Worm (Caenorhabditis elegans) whole organism, L4 larva: ENCODE measurements around the gene ric-8.

Experiments used
- T20F7.1 ChIP-seq: fragments of 200-800 bp; sonication (Bioruptor generic); optimal IDR thresholded peaks from 2 replicates; lab custom pipeline; 2018; ENCODE audit warnings: mild to moderate bottlenecking, missing genetic modification characterization, missing compliant biosample characterization
- Y48G9A.11 ChIP-seq: fragments of 200-800 bp; sonication (Bioruptor generic); IDR thresholded peaks from 2 replicates; pipeline ENCODE4 v1.3.6; 2022; ENCODE audit warnings: missing genetic modification reagents, missing genetic modification characterization, missing compliant biosample characterization
- ama-1 ChIP-seq: fragments of 150-350 bp; optimal IDR thresholded peaks from 2 replicates; lab custom pipeline; 2014; ENCODE audit warnings: inconsistent platforms, mixed read lengths
- arid-1 ChIP-seq: fragments of 200-800 bp; sonication (Bioruptor generic); conservative IDR thresholded peaks from 2 replicates; pipeline ENCODE4 v1.3.6; 2022; ENCODE audit warnings: missing genetic modification reagents, missing genetic modification characterization, missing compliant biosample characterization
- attf-4 ChIP-seq: sonication (generic microtip); optimal IDR thresholded peaks from 3 replicates; lab custom pipeline; 2017; ENCODE audit warnings: missing biosample characterization, missing genetic modification characterization
- ceh-32 ChIP-seq: sonication (generic microtip); optimal IDR thresholded peaks from 2 replicates; lab custom pipeline; 2016; ENCODE audit warnings: mild to moderate bottlenecking, missing genetic modification characterization, missing compliant biosample characterization; ENCODE audit not compliant: poor library complexity
- ceh-44 ChIP-seq: fragments of 200-800 bp; sonication (Bioruptor generic); IDR thresholded peaks from 2 replicates; pipeline ENCODE4 v1.3.6; 2022; ENCODE audit warnings: missing genetic modification reagents, missing genetic modification characterization, missing compliant biosample characterization
- ces-1 ChIP-seq: fragments of 150-350 bp; sonication (generic microtip); optimal IDR thresholded peaks from 4 replicates; lab custom pipeline; 2014; ENCODE audit warnings: missing biosample characterization, missing genetic modification reagents, missing genetic modification characterization
- cey-2 ChIP-seq: sonication (generic microtip); optimal IDR thresholded peaks from 3 replicates; lab custom pipeline; 2017; ENCODE audit warnings: missing genetic modification characterization, mild to moderate bottlenecking, missing compliant biosample characterization, antibody characterized with exemption, borderline replicate concordance; ENCODE audit not compliant: insufficient read depth
- ctbp-1 ChIP-seq: fragments of 200-800 bp; sonication (Bioruptor generic); IDR thresholded peaks from 2 replicates; pipeline ENCODE4 v1.3.6; 2022; ENCODE audit warnings: missing genetic modification reagents, missing genetic modification characterization, missing compliant biosample characterization
- daf-19 ChIP-seq: fragments of 200-800 bp; sonication (Bioruptor generic); conservative IDR thresholded peaks from 2 replicates; pipeline ENCODE4 v1.3.6; 2022; ENCODE audit warnings: missing genetic modification characterization, missing compliant biosample characterization
- dmd-8 ChIP-seq: fragments of 200-800 bp; sonication (Bioruptor generic); IDR thresholded peaks from 2 replicates; pipeline ENCODE4 v1.3.6; 2022; ENCODE audit warnings: missing genetic modification characterization, missing compliant biosample characterization
- dmd-9 ChIP-seq: fragments of 200-800 bp; sonication (Bioruptor generic); IDR thresholded peaks from 2 replicates; pipeline ENCODE4 v1.3.6; 2022; ENCODE audit warnings: missing genetic modification reagents, missing genetic modification characterization, missing compliant biosample characterization
- dpl-1 ChIP-seq: fragments of 150-350 bp; optimal IDR thresholded peaks from 2 replicates; lab custom pipeline; 2014; ENCODE audit warnings: missing biosample characterization, missing genetic modification reagents, missing genetic modification characterization
- egl-27 ChIP-seq: sonication (generic microtip); optimal IDR thresholded peaks from 3 replicates; lab custom pipeline; 2017; ENCODE audit warnings: missing biosample characterization, missing genetic modification reagents, missing genetic modification characterization
- gei-8 ChIP-seq: fragments of 200-800 bp; sonication (Bioruptor generic); optimal IDR thresholded peaks from 2 replicates; lab custom pipeline; 2018; ENCODE audit warnings: mild to moderate bottlenecking, missing genetic modification characterization, missing compliant biosample characterization
- hmg-1.1 ChIP-seq: fragments of 200-800 bp; sonication (Bioruptor generic); IDR thresholded peaks from 2 replicates; pipeline ENCODE4 v1.3.6; 2022; ENCODE audit warnings: missing genetic modification reagents, missing genetic modification characterization, missing compliant biosample characterization
- lim-7 ChIP-seq: fragments of 200-800 bp; sonication (Bioruptor generic); IDR thresholded peaks from 2 replicates; pipeline ENCODE4 v1.3.6; 2022; ENCODE audit warnings: missing genetic modification characterization, missing compliant biosample characterization
- lin-13 ChIP-seq: fragments of 150-350 bp; optimal IDR thresholded peaks from 2 replicates; lab custom pipeline; 2014; ENCODE audit warnings: missing biosample characterization, missing genetic modification reagents, missing genetic modification characterization
- lin-38 ChIP-seq: fragments of 200-800 bp; sonication (Bioruptor generic); IDR thresholded peaks from 2 replicates; pipeline ENCODE4 v1.3.6; 2022; ENCODE audit warnings: missing genetic modification reagents, missing genetic modification characterization, missing compliant biosample characterization
- lir-3 ChIP-seq: sonication (generic microtip); optimal IDR thresholded peaks from 2 replicates; lab custom pipeline; 2016; ENCODE audit warnings: mild to moderate bottlenecking, missing genetic modification characterization, missing compliant biosample characterization
- lsy-2 ChIP-seq, 2 experiments: fragments of 150-350 bp in 1 of 2; sonication (generic microtip) in 1 of 2; optimal IDR thresholded peaks; 2 replicates each; lab custom pipeline; 2014 to 2017; ENCODE audit warnings: missing biosample characterization in 2 of 2, missing genetic modification characterization in 2 of 2
- madf-9 ChIP-seq: fragments of 200-800 bp; sonication (Bioruptor generic); conservative IDR thresholded peaks from 2 replicates; pipeline ENCODE4 v1.3.6; 2022; ENCODE audit warnings: missing genetic modification reagents, missing genetic modification characterization, missing compliant biosample characterization
- mdl-1 ChIP-seq, 2 experiments: fragments of 150-350 bp in 1 of 2; sonication (generic microtip) in 1 of 2; optimal IDR thresholded peaks; 2 replicates each; lab custom pipeline; 2014 to 2017; ENCODE audit warnings: missing biosample characterization in 2 of 2, missing genetic modification characterization in 2 of 2
- mes-2 ChIP-seq: sonication (generic microtip); optimal IDR thresholded peaks from 2 replicates; lab custom pipeline; 2016; ENCODE audit warnings: missing genotype, mild to moderate bottlenecking, missing genetic modification characterization, missing compliant biosample characterization; ENCODE audit not compliant: poor library complexity, severe bottlenecking
- mxl-3 ChIP-seq: fragments of 200-800 bp; sonication (Bioruptor generic); optimal IDR thresholded peaks from 2 replicates; lab custom pipeline; 2018; ENCODE audit warnings: mild to moderate bottlenecking, missing genetic modification characterization, missing compliant biosample characterization
- nhr-102 ChIP-seq: sonication (generic microtip); optimal IDR thresholded peaks from 2 replicates; lab custom pipeline; 2016; ENCODE audit warnings: mild to moderate bottlenecking, missing genetic modification characterization, moderate library complexity, missing compliant biosample characterization
- nhr-25 ChIP-seq: sonication (generic microtip); optimal IDR thresholded peaks from 2 replicates; lab custom pipeline; 2017; ENCODE audit warnings: missing genetic modification characterization, mild to moderate bottlenecking, missing compliant biosample characterization, antibody characterized with exemption, moderate library complexity, borderline replicate concordance; ENCODE audit not compliant: insufficient read depth
- nhr-42 ChIP-seq: fragments of 200-800 bp; sonication (Bioruptor generic); IDR thresholded peaks from 2 replicates; pipeline ENCODE4 v1.3.6; 2022; ENCODE audit warnings: missing genetic modification characterization, missing compliant biosample characterization
- nhr-48 ChIP-seq: sonication (generic microtip); optimal IDR thresholded peaks from 2 replicates; lab custom pipeline; 2016; ENCODE audit warnings: mild to moderate bottlenecking, missing genetic modification characterization, missing compliant biosample characterization
- nhr-6 ChIP-seq: fragments of 150-350 bp; optimal IDR thresholded peaks from 2 replicates; lab custom pipeline; 2014; ENCODE audit warnings: missing biosample characterization, missing genetic modification characterization
- pha-4 ChIP-seq, 2 experiments: fragments of 150-350 bp in 1 of 2; fragments of 200-800 bp in 1 of 2; sonication (Bioruptor generic) in 1 of 2; IDR thresholded peaks in 1 of 2; optimal IDR thresholded peaks in 1 of 2; 2 replicates each; pipeline versions ENCODE4 v1.3.6 to Lab custom; 2014 to 2022; ENCODE audit warnings: missing genetic modification characterization in 2 of 2, missing genetic modification reagents in 2 of 2, missing biosample characterization in 1 of 2, missing compliant biosample characterization in 1 of 2
- pqm-1 ChIP-seq: sonication (generic microtip); optimal IDR thresholded peaks from 2 replicates; lab custom pipeline; 2017; ENCODE audit warnings: missing biosample characterization, missing genetic modification characterization
- snpc-4 ChIP-seq: fragments of 150-350 bp; optimal IDR thresholded peaks from 2 replicates; lab custom pipeline; 2014; ENCODE audit warnings: missing biosample characterization, missing genetic modification characterization
- spr-3 ChIP-seq: fragments of 200-800 bp; sonication (Bioruptor generic); optimal IDR thresholded peaks from 2 replicates; lab custom pipeline; 2018; ENCODE audit warnings: mild to moderate bottlenecking, missing genetic modification characterization, missing compliant biosample characterization
- unc-130 ChIP-seq: sonication (generic microtip); optimal IDR thresholded peaks from 2 replicates; lab custom pipeline; 2016; ENCODE audit warnings: missing genetic modification reagents, missing genetic modification characterization, missing compliant biosample characterization
- zag-1 ChIP-seq: fragments of 150-350 bp; optimal IDR thresholded peaks from 2 replicates; lab custom pipeline; 2014; ENCODE audit warnings: missing biosample characterization, missing genetic modification characterization
- zfp-3 ChIP-seq: fragments of 200-800 bp; sonication (Bioruptor generic); conservative IDR thresholded peaks from 2 replicates; pipeline ENCODE4 v1.3.6; 2022; ENCODE audit warnings: missing genetic modification reagents, missing genetic modification characterization, missing compliant biosample characterization
- ztf-11 ChIP-seq: fragments of 150-350 bp; optimal IDR thresholded peaks from 2 replicates; lab custom pipeline; 2014; ENCODE audit warnings: missing biosample characterization, missing genetic modification characterization
- ztf-7 ChIP-seq: fragments of 150-350 bp; optimal IDR thresholded peaks from 2 replicates; lab custom pipeline; 2014; ENCODE audit warnings: missing biosample characterization, missing genetic modification characterization

The ric-8 gene

ce11 chrIV:2666586-2667100, 23.9 kb downstream of the ric-8 start, which contains the start of gene Y69A2AR.1:
Gene Y69A2AR.1 (plus strand): TSS chrIV:2667050.
- TF ChIP-seq lsy-2 (tag; optimal IDR thresholded peaks at IDR 0.05; lab: Kevin White, UChicago) (peak in 1 of 2 experiments; percentile 96), daf-19 (GFP tag; lab: Robert Waterston, UW) (no peak), ctbp-1 (GFP tag; lab: Robert Waterston, UW) (no peak), mxl-3 (GFP tag; lab: Kevin White, UChicago) (no peak), lir-3 (no peak), dmd-9 (no peak), zag-1 (no peak), arid-1 (GFP tag; lab: Robert Waterston, UW) (no peak), egl-27 (tag; lab: Kevin White, UChicago) (no peak), unc-130 (no peak), spr-3 (no peak), lin-13 (GFP tag; lab: Kevin White, UChicago) (no peak), lin-38 (GFP tag; lab: Robert Waterston, UW) (0 out of 2 replicates have a peak, but pooled peaks have one; percentile 3), pqm-1 (tag; lab: Kevin White, UChicago) (no peak), hmg-1.1 (no peak), madf-9 (GFP tag; lab: Robert Waterston, UW) (no peak), nhr-102 (no peak), T20F7.1 (GFP tag; lab: Kevin White, UChicago) (no peak), ama-1 (lab: Kevin White, UChicago) (no peak), ces-1 (no peak), gei-8 (no peak), nhr-48 (tag; lab: Kevin White, UChicago) (no peak), zfp-3 (GFP tag; lab: Robert Waterston, UW) (no peak), dpl-1 (GFP tag; lab: Kevin White, UChicago) (peak; percentile 19), mes-2 (tag; lab: Kevin White, UChicago) (peak; percentile 47), lim-7 (no peak), ceh-32 (tag; lab: Kevin White, UChicago) (no peak), dmd-8 (GFP tag; lab: Robert Waterston, UW) (no peak), attf-4 (tag; lab: Kevin White, UChicago) (no peak), nhr-25 (tag; lab: Kevin White, UChicago) (no peak), nhr-42 (GFP tag; lab: Robert Waterston, UW) (no peak), snpc-4 (tag; lab: Kevin White, UChicago) (no peak)

ce11 chrIV:2668152-2668551, 25.4 kb downstream of the ric-8 start:
- peak; percentile 98 for TF ChIP-seq Y48G9A.11

DNA sequence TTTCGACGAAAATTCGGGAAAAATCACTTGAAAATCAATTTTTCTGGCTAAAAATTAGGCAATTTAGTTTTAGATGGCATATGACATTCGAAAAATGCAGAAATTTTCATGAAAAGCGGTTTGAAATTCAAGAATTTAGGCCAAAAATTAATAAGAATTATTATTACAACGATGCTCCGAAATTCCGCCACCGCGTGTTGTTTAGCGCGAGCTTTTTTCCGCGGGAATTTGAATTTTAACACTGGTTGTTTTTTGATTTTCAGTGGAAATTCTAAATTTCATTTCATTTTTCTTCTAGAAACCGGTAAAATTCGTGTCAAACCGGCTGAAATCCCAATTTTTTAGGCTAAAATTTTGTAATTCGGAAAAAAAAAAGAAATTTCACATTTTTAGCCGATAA, 27.9 kb downstream of the ric-8 start:
- TF ChIP-seq madf-9 (GFP tag; lab: Robert Waterston, UW) (no peak), ztf-11 (no peak), dpl-1 (GFP tag; lab: Kevin White, UChicago) (peak; percentile 80), lsy-2 (tag; optimal IDR thresholded peaks at IDR 0.05; lab: Kevin White, UChicago) (peak in 1 of 2 experiments; percentile 34), mdl-1 (tag; optimal IDR thresholded peaks at IDR 0.05; lab: Kevin White, UChicago) (no peak), mes-2 (tag; lab: Kevin White, UChicago) (peak; percentile 50), Y48G9A.11 (peak; percentile 97), nhr-6 (tag; lab: Kevin White, UChicago) (no peak), lin-38 (GFP tag; lab: Robert Waterston, UW) (peak; percentile 21), ceh-44 (GFP tag; lab: Robert Waterston, UW) (no peak), T20F7.1 (GFP tag; lab: Kevin White, UChicago) (peak; percentile 90), cey-2 (tag; lab: Kevin White, UChicago) (no peak), pha-4 (GFP tag; IDR thresholded peaks at IDR 0.05; lab: Robert Waterston, UW) (no peak), pha-4 (tag; optimal IDR thresholded peaks at IDR 0.05; lab: Kevin White, UChicago) (no peak), ztf-7 (tag; lab: Kevin White, UChicago) (no peak)
